Worm (Caenorhabditis elegans): ENCODE results near the gene hlh-29.

hlh-29 gene

ce11 chrX:17513507-17514113 lies 34.8 kb downstream of the hlh-29 start, which contains the start of gene nhr-1 (continued):
- TF ChIP-seq mcd-1 (GFP tag; IDR thresholded peaks at IDR 0.05), result no peak; the same call in 1 of the 2 replicates
- TF ChIP-seq Y53G8AR.9 (GFP tag; conservative IDR thresholded peaks at IDR 0.05), result no peak
- TF ChIP-seq him-1 (tag; optimal IDR thresholded peaks at IDR 0.05), result no peak
- TF ChIP-seq snpc-3.4 (tag; optimal IDR thresholded peaks at IDR 0.05), result peak; percentile 20
- no peak for TF ChIP-seq let-526 (GFP tag; IDR thresholded peaks at IDR 0.05)
- TF ChIP-seq Y79H2A.3 (GFP tag; conservative IDR thresholded peaks at IDR 0.05), result no peak
- no peak for TF ChIP-seq T07F8.4 (tag; optimal IDR thresholded peaks at IDR 0.05)
- no peak for TF ChIP-seq nhr-27 (tag; optimal IDR thresholded peaks at IDR 0.05)
- no peak for TF ChIP-seq ztf-6 (GFP tag; IDR thresholded peaks at IDR 0.05)
- 0 out of 2 replicates have a peak, but pooled peaks have one; percentile 40 for TF ChIP-seq lin-26 (GFP tag; IDR thresholded peaks at IDR 0.05)
- TF ChIP-seq ztf-22 (GFP tag; optimal IDR thresholded peaks at IDR 0.05), result peak; percentile 59
- peak; percentile 66 for TF ChIP-seq pha-4 (tag; optimal IDR thresholded peaks at IDR 0.05)
- no peak for TF ChIP-seq Y56A3A.18 (GFP tag; IDR thresholded peaks at IDR 0.05)
- peak; percentile 18; the same call in 1 of the 2 replicates for TF ChIP-seq ekl-4 (GFP tag; IDR thresholded peaks at IDR 0.05)
- no peak for TF ChIP-seq F39B2.1 (GFP tag; IDR thresholded peaks at IDR 0.05)
- peak; percentile 36 for TF ChIP-seq atf-7 (tag; optimal IDR thresholded peaks at IDR 0.05)
- TF ChIP-seq madf-10 (tag; optimal IDR thresholded peaks at IDR 0.05), result peak; percentile 42
- TF ChIP-seq athp-1 (tag; optimal IDR thresholded peaks at IDR 0.05), result peak; percentile 29
- no peak for TF ChIP-seq hrde-1 (tag; optimal IDR thresholded peaks at IDR 0.05; ENCODE audit: borderline replicate concordance)
- TF ChIP-seq B0261.1 (tag; optimal IDR thresholded peaks at IDR 0.05), result no peak
- TF ChIP-seq unc-62 (GFP tag; optimal IDR thresholded peaks at IDR 0.05), result no peak
- TF ChIP-seq mes-4 (tag; optimal IDR thresholded peaks at IDR 0.05), result no peak
- no peak for TF ChIP-seq F23B12.7 (tag; optimal IDR thresholded peaks at IDR 0.05; ENCODE audit: insufficient read depth)
- TF ChIP-seq B0336.3 (GFP tag; IDR thresholded peaks at IDR 0.05), result peak; percentile 74
- no peak for TF ChIP-seq F33H1.4 (GFP tag; IDR thresholded peaks at IDR 0.05)
- TF ChIP-seq sdz-38 (tag; optimal IDR thresholded peaks at IDR 0.05), result no peak
- TF ChIP-seq lsy-27 (tag; optimal IDR thresholded peaks at IDR 0.05; ENCODE audit: borderline replicate concordance, insufficient read depth), result no peak
- TF ChIP-seq aptf-2 (GFP tag; conservative IDR thresholded peaks at IDR 0.05), result no peak
- TF ChIP-seq ceh-40 (GFP tag; IDR thresholded peaks at IDR 0.05), result no peak
- TF ChIP-seq lir-1 (GFP tag; conservative IDR thresholded peaks at IDR 0.05), result no peak
- peak; percentile 82 for TF ChIP-seq nhr-80 (tag; optimal IDR thresholded peaks at IDR 0.05)
- no peak for TF ChIP-seq lag-1 (GFP tag; IDR thresholded peaks at IDR 0.05)
- no peak for TF ChIP-seq nfya-1 (tag; optimal IDR thresholded peaks at IDR 0.05; ENCODE audit: borderline replicate concordance, insufficient read depth)
- no peak for TF ChIP-seq dpl-1 (GFP tag; optimal IDR thresholded peaks at IDR 0.05)
- TF ChIP-seq sea-2 (GFP tag; IDR thresholded peaks at IDR 0.05), result no peak
- TF ChIP-seq ceh-58 (GFP tag; IDR thresholded peaks at IDR 0.05), result no peak
- no peak for TF ChIP-seq fkh-3 (tag; optimal IDR thresholded peaks at IDR 0.05)
- no peak for TF ChIP-seq xnd-1 (tag; optimal IDR thresholded peaks at IDR 0.05)
- TF ChIP-seq ztf-26 (tag; optimal IDR thresholded peaks at IDR 0.05), result peak; percentile 58
- no peak for TF ChIP-seq Y95B8A.8 (GFP tag; IDR thresholded peaks at IDR 0.05)
- TF ChIP-seq B0019.2 (GFP tag; conservative IDR thresholded peaks at IDR 0.05), result no peak
- TF ChIP-seq Y67H2A.10 (GFP tag; conservative IDR thresholded peaks at IDR 0.05), result no peak
- no peak for TF ChIP-seq repo-1 (tag; optimal IDR thresholded peaks at IDR 0.05)
- no peak for TF ChIP-seq nhr-90 (tag; optimal IDR thresholded peaks at IDR 0.05)
- TF ChIP-seq F57A8.1 (GFP tag; optimal IDR thresholded peaks at IDR 0.05), result no peak
- no peak for TF ChIP-seq ztf-28 (GFP tag; IDR thresholded peaks at IDR 0.05)
- no peak for TF ChIP-seq ama-1 (optimal IDR thresholded peaks at IDR 0.05)
- TF ChIP-seq ama-1 (GFP tag; optimal IDR thresholded peaks at IDR 0.05), result no peak
- no peak for TF ChIP-seq F57C9.4 (tag; optimal IDR thresholded peaks at IDR 0.05)

Data from whole organism, young adult.